Worm (Caenorhabditis elegans): Measurements from ENCODE around the gene lig-4.

lig-4 gene

DNA sequence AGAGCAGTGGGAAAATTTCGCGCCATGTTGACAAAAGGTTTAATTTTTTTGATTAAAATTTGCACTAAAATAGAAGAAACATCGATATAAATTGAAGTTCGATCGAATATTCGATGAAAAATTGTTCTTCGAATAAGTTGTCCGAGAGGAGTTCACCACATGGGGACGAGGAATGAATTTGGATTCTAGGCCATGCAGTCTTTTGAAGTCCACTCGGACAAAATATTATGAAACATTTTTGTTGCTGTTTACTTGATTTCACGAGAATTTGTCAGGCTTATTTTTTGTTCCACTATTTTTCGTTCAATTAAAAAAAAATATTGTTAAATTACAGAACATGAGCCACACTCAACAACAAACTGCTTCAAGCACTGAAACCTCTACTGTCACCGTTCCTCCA is 591 bp upstream of the lig-4 start, which contains the start of the genes cux-7 and C07H6.2 (continued):
- TF ChIP-seq nhr-19 (GFP tag; conservative IDR thresholded peaks at IDR 0.05) (peak; percentile 97), lir-3 (tag; optimal IDR thresholded peaks at IDR 0.05; ENCODE audit: poor library complexity) (peak; percentile 99), nhr-85 (tag) (peak; percentile 99), lsy-2 (tag; optimal IDR thresholded peaks at IDR 0.05) (peak; percentile 94 to 96), unc-130 (tag; optimal IDR thresholded peaks at IDR 0.05) (peak; percentile 85), lin-35 (GFP tag; optimal IDR thresholded peaks at IDR 0.05) (peak; percentile 89 to 90), Y116A8C.19 (tag; optimal IDR thresholded peaks at IDR 0.05; ENCODE audit: borderline replicate concordance) (peak; percentile 100), irx-1 (tag; optimal IDR thresholded peaks at IDR 0.05) (peak; percentile 100), egl-27 (tag; optimal IDR thresholded peaks at IDR 0.05) (no peak), nhr-47 (tag; optimal IDR thresholded peaks at IDR 0.05) (peak; percentile 98), hlh-4 (tag; optimal IDR thresholded peaks at IDR 0.05) (peak; percentile 97), isw-1 (GFP tag; IDR thresholded peaks at IDR 0.05) (peak; percentile 96), nhr-77 (tag; optimal IDR thresholded peaks at IDR 0.05) (peak; percentile 63), lin-13 (GFP tag; optimal IDR thresholded peaks at IDR 0.05) (peak; percentile 92), pag-3 (tag; optimal IDR thresholded peaks at IDR 0.05; ENCODE audit: borderline replicate concordance, insufficient read depth) (no peak), fkh-4 (tag; optimal IDR thresholded peaks at IDR 0.05; ENCODE audit: borderline replicate concordance) (peak; percentile 100), unc-86 (tag; optimal IDR thresholded peaks at IDR 0.05) (peak; percentile 95), ceh-63 (GFP tag; optimal IDR thresholded peaks at IDR 0.05) (peak; percentile 99), elt-3 (tag; optimal IDR thresholded peaks at IDR 0.05) (peak in 2 of 6 experiments; percentile 89 to 92), xbp-1 (tag; optimal IDR thresholded peaks at IDR 0.05) (peak; percentile 97), grh-1 (GFP tag; IDR thresholded peaks at IDR 0.05) (peak; percentile 88), lin-14 (GFP tag; optimal IDR thresholded peaks at IDR 0.05) (peak; percentile 96), C16A3.4 (tag; optimal IDR thresholded peaks at IDR 0.05) (peak; percentile 92), ztf-4 (tag; optimal IDR thresholded peaks at IDR 0.05) (peak; percentile 89), ces-1 (GFP tag; optimal IDR thresholded peaks at IDR 0.05) (no peak), nhr-28 (tag; optimal IDR thresholded peaks at IDR 0.05) (peak; percentile 34), nhr-237 (tag; optimal IDR thresholded peaks at IDR 0.05) (peak; percentile 72), ceh-90 (tag; optimal IDR thresholded peaks at IDR 0.05) (peak; percentile 100), ceh-8 (GFP tag; optimal IDR thresholded peaks at IDR 0.05) (peak; percentile 97), ets-5 (GFP tag; IDR thresholded peaks at IDR 0.05) (no peak), nhr-11 (tag; optimal IDR thresholded peaks at IDR 0.05) (peak; percentile 75), pqm-1 (tag; optimal IDR thresholded peaks at IDR 0.05) (no peak), fos-1 (tag; optimal IDR thresholded peaks at IDR 0.05) (peak; percentile 93), skn-1 (tag; optimal IDR thresholded peaks at IDR 0.05) (peak; percentile 93), zag-1 (tag; optimal IDR thresholded peaks at IDR 0.05) (peak; percentile 22), unc-62 (GFP tag; optimal IDR thresholded peaks at IDR 0.05) (no peak), unc-30 (tag; optimal IDR thresholded peaks at IDR 0.05) (no peak), jun-1 (tag; optimal IDR thresholded peaks at IDR 0.05) (peak; percentile 89), nhr-84 (tag; optimal IDR thresholded peaks at IDR 0.05) (no peak), sptf-1 (tag; optimal IDR thresholded peaks at IDR 0.05) (no peak), C04F5.9 (tag; optimal IDR thresholded peaks at IDR 0.05) (peak; percentile 98), lin-39 (tag; optimal IDR thresholded peaks at IDR 0.05) (no peak), elt-2 (tag; optimal IDR thresholded peaks at IDR 0.05) (peak; percentile 95), snu-23 (GFP tag; optimal IDR thresholded peaks at IDR 0.05) (peak; percentile 98), sup-37 (GFP tag; optimal IDR thresholded peaks at IDR 0.05) (peak; percentile 95)
